Worm (Caenorhabditis elegans) whole organism, L2 larva: ENCODE measurements around the gene B0457.6.
A peak's percentile ranks its signal among the peaks of the same experiment; 100 is the strongest.

Experiments
- C34F6.9 ChIP-seq: fragments of 150-350 bp; optimal IDR thresholded peaks from 2 replicates; lab custom pipeline; 2014; ENCODE audit warnings: missing biosample characterization, missing genetic modification characterization
- F13H6.1 ChIP-seq: sonication (generic microtip); optimal IDR thresholded peaks from 2 replicates; lab custom pipeline; 2016; ENCODE audit warnings: missing genetic modification characterization, missing compliant biosample characterization
- Y55F3AM.14 ChIP-seq: fragments of 200-800 bp; sonication (Bioruptor generic); optimal IDR thresholded peaks from 2 replicates; lab custom pipeline; 2018; ENCODE audit warnings: mild to moderate bottlenecking, missing genetic modification characterization, missing compliant biosample characterization
- ama-1 ChIP-seq: fragments of 150-350 bp; optimal IDR thresholded peaks from 2 replicates; lab custom pipeline; 2018; ENCODE audit warnings: inconsistent platforms
- blmp-1 ChIP-seq: sonication (generic microtip); optimal IDR thresholded peaks from 2 replicates; lab custom pipeline; 2017; ENCODE audit warnings: missing genetic modification characterization, mild to moderate bottlenecking, missing compliant biosample characterization, antibody characterized with exemption, moderate library complexity; ENCODE audit not compliant: insufficient read depth
- ceh-82 ChIP-seq: fragments of 150-350 bp; optimal IDR thresholded peaks from 2 replicates; lab custom pipeline; 2014; ENCODE audit warnings: missing biosample characterization, missing genetic modification characterization
- crh-2 ChIP-seq: sonication (generic microtip); optimal IDR thresholded peaks from 2 replicates; lab custom pipeline; 2017; ENCODE audit warnings: missing biosample characterization, missing genetic modification characterization
- egl-27 ChIP-seq: sonication (generic microtip); optimal IDR thresholded peaks from 3 replicates; lab custom pipeline; 2017; ENCODE audit warnings: missing biosample characterization, missing genetic modification reagents, missing genetic modification characterization
- elt-1 ChIP-seq: fragments of 150-350 bp; optimal IDR thresholded peaks from 2 replicates; lab custom pipeline; 2014; ENCODE audit warnings: missing biosample characterization, missing genetic modification characterization
- elt-3 ChIP-seq: sonication (generic microtip); optimal IDR thresholded peaks from 2 replicates; lab custom pipeline; 2017; ENCODE audit warnings: missing biosample characterization, missing genetic modification characterization
- fos-1 ChIP-seq: fragments of 150-350 bp; optimal IDR thresholded peaks from 2 replicates; lab custom pipeline; 2014; ENCODE audit warnings: missing biosample characterization, missing genetic modification characterization
- gmeb-1 ChIP-seq: fragments of 150-350 bp; optimal IDR thresholded peaks from 2 replicates; lab custom pipeline; 2014; ENCODE audit warnings: missing biosample characterization, missing genetic modification characterization
- lin-13 ChIP-seq: fragments of 150-350 bp; optimal IDR thresholded peaks from 2 replicates; lab custom pipeline; 2014; ENCODE audit warnings: missing biosample characterization, missing genetic modification reagents, missing genetic modification characterization
- lin-39 ChIP-seq: fragments of 150-350 bp; optimal IDR thresholded peaks from 2 replicates; lab custom pipeline; 2014; ENCODE audit warnings: missing biosample characterization, missing genetic modification reagents, missing genetic modification characterization
- lsy-2 ChIP-seq, 2 experiments: fragments of 150-350 bp in 1 of 2; sonication (generic microtip) in 1 of 2; optimal IDR thresholded peaks; 2 replicates each; lab custom pipeline; 2014 to 2017; ENCODE audit warnings: missing biosample characterization in 2 of 2, missing genetic modification characterization in 2 of 2
- mab-5 ChIP-seq: fragments of 150-350 bp; optimal IDR thresholded peaks from 2 replicates; lab custom pipeline; 2014; ENCODE audit warnings: missing biosample characterization, missing genetic modification characterization
- mdl-1 ChIP-seq, 2 experiments: fragments of 150-350 bp in 1 of 2; sonication (generic microtip) in 1 of 2; optimal IDR thresholded peaks; 2 replicates each; lab custom pipeline; 2017; ENCODE audit warnings: missing biosample characterization in 2 of 2, missing genetic modification characterization in 2 of 2
- nhr-10 ChIP-seq: sonication (generic microtip); optimal IDR thresholded peaks from 2 replicates; lab custom pipeline; 2017; ENCODE audit warnings: missing biosample characterization, missing genetic modification characterization
- nhr-11 ChIP-seq: fragments of 150-350 bp; optimal IDR thresholded peaks from 2 replicates; lab custom pipeline; 2014; ENCODE audit warnings: missing biosample characterization, missing genetic modification characterization
- nhr-12 ChIP-seq: fragments of 150-350 bp; optimal IDR thresholded peaks from 2 replicates; lab custom pipeline; 2014; ENCODE audit warnings: missing biosample characterization, missing genetic modification characterization
- nhr-129 ChIP-seq: fragments of 150-350 bp; optimal IDR thresholded peaks from 2 replicates; lab custom pipeline; 2014; ENCODE audit warnings: missing biosample characterization, missing genetic modification characterization
- nhr-21 ChIP-seq: fragments of 150-350 bp; optimal IDR thresholded peaks from 2 replicates; lab custom pipeline; 2014; ENCODE audit warnings: missing biosample characterization, missing genetic modification characterization
- nhr-237 ChIP-seq: fragments of 150-350 bp; optimal IDR thresholded peaks from 2 replicates; lab custom pipeline; 2014; ENCODE audit warnings: missing biosample characterization, missing genetic modification characterization
- nhr-25 ChIP-seq: fragments of 150-350 bp; sonication (generic microtip); optimal IDR thresholded peaks from 3 replicates; lab custom pipeline; 2014; ENCODE audit warnings: missing biosample characterization, missing genetic modification characterization
- skn-1 ChIP-seq: sonication (generic microtip); optimal IDR thresholded peaks from 2 replicates; lab custom pipeline; 2017; ENCODE audit warnings: missing biosample characterization, missing genetic modification characterization
- sma-3 ChIP-seq: sonication (generic microtip); optimal IDR thresholded peaks from 2 replicates; lab custom pipeline; 2016; ENCODE audit warnings: missing genetic modification reagents, missing genetic modification characterization, missing compliant biosample characterization
- sma-9 ChIP-seq, 2 experiments: fragments of 150-350 bp in 1 of 2; sonication (generic microtip) in 1 of 2; optimal IDR thresholded peaks; 2 replicates each; lab custom pipeline; 2014 to 2016; ENCODE audit warnings: missing genetic modification characterization in 2 of 2, mild to moderate bottlenecking in 1 of 2, missing biosample characterization in 1 of 2, missing compliant biosample characterization in 1 of 2, missing genetic modification reagents in 1 of 2, moderate library complexity in 1 of 2
- unc-55 ChIP-seq: fragments of 150-350 bp; sonication (generic microtip); optimal IDR thresholded peaks from 3 replicates; lab custom pipeline; 2014; ENCODE audit warnings: missing biosample characterization, missing genetic modification reagents, missing genetic modification characterization
- unc-62 ChIP-seq: fragments of 150-350 bp; optimal IDR thresholded peaks from 2 replicates; lab custom pipeline; 2014; ENCODE audit warnings: missing biosample characterization, missing genetic modification reagents, missing genetic modification characterization
- zag-1 ChIP-seq: fragments of 150-350 bp; optimal IDR thresholded peaks from 2 replicates; lab custom pipeline; 2014; ENCODE audit warnings: missing biosample characterization, missing genetic modification characterization
- ztf-1 ChIP-seq: fragments of 200-800 bp; sonication (Bioruptor generic); conservative IDR thresholded peaks from 2 replicates; pipeline ENCODE4 v1.3.6; 2022; ENCODE audit warnings: missing genetic modification characterization, missing compliant biosample characterization
- ztf-11 ChIP-seq: sonication (generic microtip); optimal IDR thresholded peaks from 2 replicates; lab custom pipeline; 2017; ENCODE audit warnings: missing biosample characterization, missing genetic modification characterization
- ztf-4 ChIP-seq: fragments of 150-350 bp; optimal IDR thresholded peaks from 2 replicates; lab custom pipeline; 2014; ENCODE audit warnings: missing biosample characterization, missing genetic modification characterization

B0457.6 gene

ce11 chrII:8951270-8951669, 29.0 kb downstream of the B0457.6 start:
- no peak for TF ChIP-seq Y55F3AM.14 (GFP tag; lab: Kevin White, UChicago)
- no peak for TF ChIP-seq unc-55
- no peak for TF ChIP-seq ztf-4 (tag; lab: Kevin White, UChicago)
- no peak for TF ChIP-seq nhr-12
- TF ChIP-seq ztf-1 (GFP tag; lab: Robert Waterston, UW): no peak
- no peak for TF ChIP-seq sma-3
- TF ChIP-seq ama-1: no peak
- TF ChIP-seq fos-1 (tag; lab: Kevin White, UChicago): no peak
- TF ChIP-seq zag-1: no peak
- TF ChIP-seq mab-5: no peak
- TF ChIP-seq egl-27 (tag; lab: Kevin White, UChicago): no peak
- TF ChIP-seq skn-1: no peak
- TF ChIP-seq crh-2: no peak
- no peak for TF ChIP-seq ztf-11 (tag; lab: Kevin White, UChicago)
- no peak for TF ChIP-seq elt-3 (tag; lab: Kevin White, UChicago)
- no peak for TF ChIP-seq blmp-1 (tag; lab: Kevin White, UChicago)

ce11 chrII:8953703-8954102, 31.5 kb downstream of the B0457.6 start:
- TF ChIP-seq elt-1 (peak; percentile 22), gmeb-1 (tag; lab: Kevin White, UChicago) (no peak)

ce11 chrII:8956896-8957295, 34.7 kb downstream of the B0457.6 start:
- no peak for TF ChIP-seq unc-62 (GFP tag; lab: Kevin White, UChicago)
- no peak for TF ChIP-seq mdl-1 (tag; optimal IDR thresholded peaks at IDR 0.05; lab: Kevin White, UChicago)
- no peak for TF ChIP-seq F13H6.1 (tag; lab: Kevin White, UChicago)
- TF ChIP-seq elt-3 (tag; lab: Kevin White, UChicago): no peak
- no peak for TF ChIP-seq skn-1
- no peak for TF ChIP-seq ztf-11 (tag; lab: Kevin White, UChicago)
- TF ChIP-seq nhr-11 (tag; lab: Kevin White, UChicago): no peak
- no peak for TF ChIP-seq unc-55
- TF ChIP-seq lin-13 (GFP tag; lab: Kevin White, UChicago): no peak
- TF ChIP-seq nhr-12: no peak
- no peak for TF ChIP-seq lin-39 (tag; lab: Kevin White, UChicago)
- no peak for TF ChIP-seq C34F6.9 (tag; lab: Kevin White, UChicago)
- no peak for TF ChIP-seq nhr-129
- no peak for TF ChIP-seq Y55F3AM.14 (GFP tag; lab: Kevin White, UChicago)
- no peak for TF ChIP-seq ceh-82
- no peak for TF ChIP-seq nhr-237
- TF ChIP-seq, all 48 proteins: peak for 0

- TF ChIP-seq ama-1 (peak; percentile 4), F13H6.1 (tag; lab: Kevin White, UChicago) (peak; percentile 65), C34F6.9 (tag; lab: Kevin White, UChicago) (peak; percentile 22), ztf-11 (tag; lab: Kevin White, UChicago) (no peak), lsy-2 (tag; optimal IDR thresholded peaks at IDR 0.05; lab: Kevin White, UChicago) (peak in 1 of 2 experiments; percentile 20), sma-9 (GFP tag; optimal IDR thresholded peaks at IDR 0.05; lab: Kevin White, UChicago) (peak; percentile 61), sma-9 (tag; optimal IDR thresholded peaks at IDR 0.05; lab: Kevin White, UChicago) (no peak), nhr-129 (peak; percentile 77), zag-1 (no peak)
- TF ChIP-seq, all 48 proteins: peak for 6
Measured at ce11 chrII:8959081-8959480, 36.9 kb downstream of the B0457.6 start.

- no peak for TF ChIP-seq nhr-21 (tag; lab: Kevin White, UChicago)
- no peak for TF ChIP-seq ztf-11 (tag; lab: Kevin White, UChicago)
- no peak for TF ChIP-seq mdl-1 (tag; optimal IDR thresholded peaks at IDR 0.05; lab: Kevin White, UChicago)
- TF ChIP-seq sma-9 (GFP tag; optimal IDR thresholded peaks at IDR 0.05; lab: Kevin White, UChicago): no peak
- no peak for TF ChIP-seq sma-9 (tag; optimal IDR thresholded peaks at IDR 0.05; lab: Kevin White, UChicago)
- no peak for TF ChIP-seq nhr-10 (tag; lab: Kevin White, UChicago)
- TF ChIP-seq egl-27 (tag; lab: Kevin White, UChicago): no peak
- no peak for TF ChIP-seq nhr-25 (tag; lab: Kevin White, UChicago)
Measured at ce11 chrII:8960414-8960813, 38.2 kb downstream of the B0457.6 start, which contains the start of gene cal-2. TSS of gene cal-2 (plus strand) at chrII:8960714.
